Fruit fly (Drosophila melanogaster): ENCODE measurements around the gene Npc2d.

DNA sequence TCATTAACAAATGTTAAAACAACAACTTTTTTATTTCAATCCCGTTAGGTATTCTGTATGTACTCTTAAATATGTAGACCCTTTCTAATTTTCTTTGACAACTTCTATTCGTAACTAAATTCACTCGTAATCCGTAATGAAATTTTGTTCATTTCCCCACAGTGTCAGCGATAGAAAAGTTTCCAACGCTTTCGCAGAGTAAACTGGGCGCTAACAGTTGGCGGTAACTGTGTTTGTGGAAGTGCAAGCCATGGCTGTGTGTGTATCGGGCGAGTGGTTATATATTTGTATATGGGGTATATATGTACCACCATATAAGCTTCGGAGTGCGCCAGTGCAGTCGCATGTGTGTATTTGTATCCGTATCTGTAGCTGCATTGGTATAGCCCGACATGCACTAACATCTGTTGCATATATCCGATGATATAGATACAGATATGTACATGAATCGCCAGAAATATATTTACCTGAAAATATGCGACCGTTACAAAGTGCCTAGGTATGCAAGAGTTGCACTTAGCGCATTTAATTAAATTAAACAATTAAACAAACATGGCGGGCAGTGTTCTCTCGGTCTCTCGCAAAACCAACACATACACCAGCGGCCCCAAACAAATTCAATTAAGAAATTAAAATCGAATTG, 25.7 kb upstream of the Npc2d start:
- TF ChIP-seq fru (optimal IDR thresholded peaks at IDR 0.05) = no peak
- no peak for TF ChIP-seq CG3995 (GFP tag; optimal IDR thresholded peaks at IDR 0.05)
- TF ChIP-seq Drgx (GFP tag; IDR thresholded peaks at IDR 0.05) = no peak
- TF ChIP-seq br (optimal IDR thresholded peaks at IDR 0.05) = no peak
- no peak for TF ChIP-seq inv (GFP tag; IDR thresholded peaks at IDR 0.05; ENCODE audit: partially characterized antibody)
